Worm (Caenorhabditis elegans): ENCODE data around the gene mig-21.

mig-21 gene

ce11 chrIII:5878215-5878614 lies at the start of gene mig-21, which contains the start of gene F01F1.2:
Gene mig-21, minus strand, starts transcription at chrIII:5878380.
Gene F01F1.2, plus strand, starts transcription at chrIII:5878554.
- TF ChIP-seq nhr-25 (tag; optimal IDR thresholded peaks at IDR 0.05) (peak; percentile 8), nhr-21 (tag; optimal IDR thresholded peaks at IDR 0.05) (no peak), elt-1 (tag; optimal IDR thresholded peaks at IDR 0.05) (no peak), C34F6.9 (tag; optimal IDR thresholded peaks at IDR 0.05) (peak; percentile 18), blmp-1 (tag; optimal IDR thresholded peaks at IDR 0.05; ENCODE audit: insufficient read depth) (peak; percentile 52), nhr-6 (tag; optimal IDR thresholded peaks at IDR 0.05) (no peak), lsy-2 (tag; optimal IDR thresholded peaks at IDR 0.05) (peak in 1 of 2 experiments; percentile 76), unc-55 (GFP tag; optimal IDR thresholded peaks at IDR 0.05) (peak; percentile 15)

ce11 chrIII:5925724-5926123 lies 47.5 kb upstream of the mig-21 start, which contains the start of the genes dnc-2 and bcl-7:
Gene dnc-2, minus strand, starts transcription at chrIII:5925756.
Gene bcl-7, plus strand, starts transcription at chrIII:5926086.
- TF ChIP-seq crh-2 (tag; optimal IDR thresholded peaks at IDR 0.05) (peak; percentile 54), nhr-21 (tag; optimal IDR thresholded peaks at IDR 0.05) (peak; percentile 38), egl-27 (tag; optimal IDR thresholded peaks at IDR 0.05) (no peak), dmd-4 (tag; optimal IDR thresholded peaks at IDR 0.05) (no peak), nhr-129 (tag; optimal IDR thresholded peaks at IDR 0.05) (peak; percentile 36), lsy-2 (tag; optimal IDR thresholded peaks at IDR 0.05) (peak; percentile 30 to 79), lin-11 (tag; optimal IDR thresholded peaks at IDR 0.05) (peak; percentile 17), nhr-10 (tag; optimal IDR thresholded peaks at IDR 0.05) (no peak), fos-1 (tag; optimal IDR thresholded peaks at IDR 0.05) (peak; percentile 27), sma-9 (GFP tag; optimal IDR thresholded peaks at IDR 0.05) (peak; percentile 58), sma-9 (tag; optimal IDR thresholded peaks at IDR 0.05) (no peak), nhr-237 (tag; optimal IDR thresholded peaks at IDR 0.05) (no peak), sma-3 (GFP tag; optimal IDR thresholded peaks at IDR 0.05) (peak; percentile 39), ztf-11 (tag; optimal IDR thresholded peaks at IDR 0.05) (no peak), gmeb-1 (tag; optimal IDR thresholded peaks at IDR 0.05) (peak; percentile 47), snpc-4 (tag; optimal IDR thresholded peaks at IDR 0.05) (peak; percentile 32), ceh-16 (tag; optimal IDR thresholded peaks at IDR 0.05) (no peak), peb-1 (tag; optimal IDR thresholded peaks at IDR 0.05) (no peak), elt-3 (tag; optimal IDR thresholded peaks at IDR 0.05) (no peak), C34F6.9 (tag; optimal IDR thresholded peaks at IDR 0.05) (peak; percentile 85), elt-1 (tag; optimal IDR thresholded peaks at IDR 0.05) (no peak), F13H6.1 (tag; optimal IDR thresholded peaks at IDR 0.05) (peak; percentile 26), nhr-25 (tag; optimal IDR thresholded peaks at IDR 0.05) (peak; percentile 60), blmp-1 (tag; optimal IDR thresholded peaks at IDR 0.05; ENCODE audit: insufficient read depth) (no peak), unc-55 (GFP tag; optimal IDR thresholded peaks at IDR 0.05) (peak; percentile 84), ceh-82 (tag; optimal IDR thresholded peaks at IDR 0.05) (no peak), lin-13 (GFP tag; optimal IDR thresholded peaks at IDR 0.05) (peak; percentile 41)

ce11 chrIII:5922236-5922635 lies 44.1 kb upstream of the mig-21 start:
- peak; percentile 33 for TF ChIP-seq blmp-1 (tag; optimal IDR thresholded peaks at IDR 0.05; ENCODE audit: insufficient read depth)
- peak; percentile 6 for TF ChIP-seq egl-27 (tag; optimal IDR thresholded peaks at IDR 0.05)
- TF ChIP-seq alr-1 (tag; optimal IDR thresholded peaks at IDR 0.05) = no peak
- TF ChIP-seq unc-62 (GFP tag; optimal IDR thresholded peaks at IDR 0.05) = no peak
- no peak for TF ChIP-seq aly-2 (tag; optimal IDR thresholded peaks at IDR 0.05)
- no peak for TF ChIP-seq F13H6.1 (tag; optimal IDR thresholded peaks at IDR 0.05)
- no peak for TF ChIP-seq mdl-1 (tag; optimal IDR thresholded peaks at IDR 0.05)
- TF ChIP-seq ceh-16 (tag; optimal IDR thresholded peaks at IDR 0.05) = no peak
- TF ChIP-seq crh-2 (tag; optimal IDR thresholded peaks at IDR 0.05) = peak; percentile 25
- TF ChIP-seq snpc-4 (tag; optimal IDR thresholded peaks at IDR 0.05) = no peak
- TF ChIP-seq ztf-4 (tag; optimal IDR thresholded peaks at IDR 0.05) = no peak
- peak; percentile 83 for TF ChIP-seq nhr-25 (tag; optimal IDR thresholded peaks at IDR 0.05)
- TF ChIP-seq ceh-82 (tag; optimal IDR thresholded peaks at IDR 0.05) = no peak
- TF ChIP-seq sma-9 (GFP tag; optimal IDR thresholded peaks at IDR 0.05) = peak; percentile 73
- no peak for TF ChIP-seq sma-9 (tag; optimal IDR thresholded peaks at IDR 0.05)
- TF ChIP-seq nhr-129 (tag; optimal IDR thresholded peaks at IDR 0.05) = peak; percentile 3
- no peak for TF ChIP-seq nhr-237 (tag; optimal IDR thresholded peaks at IDR 0.05)
- TF ChIP-seq mbf-1 (tag; optimal IDR thresholded peaks at IDR 0.05) = no peak
- TF ChIP-seq nhr-21 (tag; optimal IDR thresholded peaks at IDR 0.05) = peak; percentile 49
- TF ChIP-seq fos-1 (tag; optimal IDR thresholded peaks at IDR 0.05) = no peak
- no peak for TF ChIP-seq nhr-6 (tag; optimal IDR thresholded peaks at IDR 0.05)
- TF ChIP-seq nhr-77 (tag; optimal IDR thresholded peaks at IDR 0.05) = no peak
- TF ChIP-seq nhr-11 (tag; optimal IDR thresholded peaks at IDR 0.05) = no peak
- no peak for TF ChIP-seq ama-1 (optimal IDR thresholded peaks at IDR 0.05)
- no peak for TF ChIP-seq dmd-4 (tag; optimal IDR thresholded peaks at IDR 0.05)
- TF ChIP-seq gmeb-1 (tag; optimal IDR thresholded peaks at IDR 0.05) = peak; percentile 25
- no peak for TF ChIP-seq unc-55 (GFP tag; optimal IDR thresholded peaks at IDR 0.05)
- TF ChIP-seq ZK546.5 (tag; optimal IDR thresholded peaks at IDR 0.05) = no peak
- TF ChIP-seq sma-3 (GFP tag; optimal IDR thresholded peaks at IDR 0.05) = peak; percentile 59
- no peak for TF ChIP-seq elt-3 (tag; optimal IDR thresholded peaks at IDR 0.05)
- TF ChIP-seq mab-5 (tag; optimal IDR thresholded peaks at IDR 0.05) = no peak
- TF ChIP-seq ztf-1 (GFP tag; conservative IDR thresholded peaks at IDR 0.05) = no peak
- no peak for TF ChIP-seq nhr-10 (tag; optimal IDR thresholded peaks at IDR 0.05)
- TF ChIP-seq Y55F3AM.14 (GFP tag; optimal IDR thresholded peaks at IDR 0.05) = no peak
- no peak for TF ChIP-seq lsy-2 (tag; optimal IDR thresholded peaks at IDR 0.05)
- no peak for TF ChIP-seq lin-13 (GFP tag; optimal IDR thresholded peaks at IDR 0.05)
- TF ChIP-seq unc-39 (tag; optimal IDR thresholded peaks at IDR 0.05) = no peak
- TF ChIP-seq zag-1 (tag; optimal IDR thresholded peaks at IDR 0.05) = no peak
